Fruit fly (Drosophila melanogaster) whole organism, embryonic: Measurements from ENCODE around the gene Acbp6.

Source experiments
- Ada2b ChIP-seq: fragments of 200-800 bp; sonication (Bioruptor generic); IDR thresholded peaks from 2 replicates; pipeline ENCODE4 v1.3.6; 2022; ENCODE audit warnings: missing biosample characterization, missing genetic modification characterization
- Awh ChIP-seq: fragments of 200-800 bp; sonication (Bioruptor generic); IDR thresholded peaks from 2 replicates; pipeline ENCODE4, ENCODE4 v1.3.6; 2022; ENCODE audit warnings: missing biosample characterization, missing genetic modification characterization
- CG13775 ChIP-seq: fragments of 200-800 bp; sonication (Bioruptor generic); optimal IDR thresholded peaks from 3 replicates; lab custom pipeline; 2017; ENCODE audit warnings: missing biosample characterization, mild to moderate bottlenecking, missing genetic modification characterization
- CG15269 ChIP-seq: fragments of 200-800 bp; sonication (Bioruptor generic); optimal IDR thresholded peaks from 2 replicates; lab custom pipeline; 2018; ENCODE audit warnings: missing biosample characterization, mild to moderate bottlenecking, missing genetic modification characterization, moderate library complexity
- CG7839 ChIP-seq: fragments of 200-800 bp; sonication (Bioruptor generic); optimal IDR thresholded peaks from 3 replicates; lab custom pipeline; 2018; ENCODE audit warnings: missing biosample characterization, mild to moderate bottlenecking, missing genetic modification characterization, moderate library complexity
- Ets97D ChIP-seq: fragments of 200-800 bp; sonication (Bioruptor generic); optimal IDR thresholded peaks from 3 replicates; lab custom pipeline; 2016; ENCODE audit warnings: missing biosample characterization, missing genetic modification characterization
- Hr39 ChIP-seq: fragments of >200 bp; optimal IDR thresholded peaks from 2 replicates; lab custom pipeline; 2017
- Mes4 ChIP-seq: fragments of 200-800 bp; sonication (Bioruptor generic); optimal IDR thresholded peaks from 2 replicates; lab custom pipeline; 2016; ENCODE audit warnings: missing biosample characterization, missing genetic modification characterization
- NfI ChIP-seq: fragments of 200-800 bp; sonication (Bioruptor generic); optimal IDR thresholded peaks from 3 replicates; lab custom pipeline; 2018; ENCODE audit warnings: missing biosample characterization, mild to moderate bottlenecking, missing genetic modification characterization, moderate library complexity
- Stat92E ChIP-seq, 3 experiments: fragments of >200 bp in 2 of 3; fragments of 200-800 bp in 1 of 3; sonication (Bioruptor generic) in 1 of 3; optimal IDR thresholded peaks; 2 replicates each; lab custom pipeline; 2017 to 2019; ENCODE audit warnings: missing biosample characterization in 3 of 3, missing genetic modification characterization in 3 of 3, mild to moderate bottlenecking in 1 of 3, moderate library complexity in 1 of 3
- YL-1 ChIP-seq: fragments of 200-800 bp; sonication (Bioruptor generic); optimal IDR thresholded peaks from 3 replicates; lab custom pipeline; 2017; ENCODE audit warnings: missing biosample characterization, mild to moderate bottlenecking, missing genetic modification characterization
- ato ChIP-seq: fragments of 200-800 bp; sonication (Bioruptor generic); IDR thresholded peaks from 2 replicates; pipeline ENCODE4 v1.3.6; 2022; ENCODE audit warnings: missing biosample characterization, missing genetic modification characterization; ENCODE audit not compliant: partially characterized antibody
- dpn ChIP-seq, 2 experiments: fragments of 200-800 bp; sonication (Bioruptor generic); optimal IDR thresholded peaks; 3 replicates each; lab custom pipeline; 2016; ENCODE audit warnings: missing biosample characterization in 2 of 2, missing genetic modification characterization in 2 of 2
- gce ChIP-seq: fragments of 200-800 bp; sonication (Bioruptor generic); IDR thresholded peaks from 3 replicates; pipeline ENCODE4 v1.3.6; 2022; ENCODE audit warnings: missing biosample characterization, missing genetic modification characterization

dm6 chr3L:7113010-7113409 is 15.7 kb upstream of the Acbp6 start:
- TF ChIP-seq ato (GFP tag; lab: Robert Waterston, UW), result no peak
- TF ChIP-seq Ada2b, result no peak
- no peak for TF ChIP-seq CG15269 (tag; lab: Kevin White, UChicago)
- TF ChIP-seq CG13775 (GFP tag; lab: Kevin White, UChicago), result no peak
- TF ChIP-seq Ets97D (GFP tag; lab: Kevin White, UChicago), result no peak
- no peak for TF ChIP-seq dpn (GFP tag; optimal IDR thresholded peaks at IDR 0.05; lab: Kevin White, UChicago)
- no peak for TF ChIP-seq Hr39
- no peak for TF ChIP-seq YL-1 (GFP tag; lab: Kevin White, UChicago)
- TF ChIP-seq Mes4 (GFP tag; lab: Kevin White, UChicago), result no peak
- TF ChIP-seq CG7839, result no peak
- TF ChIP-seq Stat92E (GFP tag; optimal IDR thresholded peaks at IDR 0.05; lab: Kevin White, UChicago), result no peak
- no peak for TF ChIP-seq Awh
- no peak for TF ChIP-seq gce
- TF ChIP-seq NfI (GFP tag; lab: Kevin White, UChicago), result no peak
